Fruit fly (Drosophila melanogaster) S2 (cell line): ENCODE measurements around the gene Kap-alpha1.

Source experiments
- CG8478 ChIP-seq: fragments of >200 bp; optimal IDR thresholded peaks from 2 replicates; lab custom pipeline; 2018
- CTCF ChIP-seq, 2 experiments: fragments of >200 bp; optimal IDR thresholded peaks; 2 replicates each; lab custom pipeline; 2018

Gene Kap-alpha1

dm6 chr3L:19845047-19845906 lies 38.2 kb downstream of the Kap-alpha1 start, which contains the start of gene Papss:
TSS of gene Papss (plus strand) at chr3L:19845293.
- no peak for TF ChIP-seq CG8478
- no peak for TF ChIP-seq CTCF (optimal IDR thresholded peaks at IDR 0.05; lab: Kevin White, UChicago)

- no peak for TF ChIP-seq CG8478
- no peak for TF ChIP-seq CTCF (optimal IDR thresholded peaks at IDR 0.05; lab: Kevin White, UChicago)
These were observed 38.9 kb downstream of the Kap-alpha1 start for dm6 chr3L:19845907-19846301.

dm6 chr3L:19846960-19847359 lies 39.9 kb downstream of the Kap-alpha1 start:
- no peak for TF ChIP-seq CTCF (optimal IDR thresholded peaks at IDR 0.05; lab: Kevin White, UChicago)
- no peak for TF ChIP-seq CG8478

dm6 chr3L:19848080-19848479 lies 41.0 kb downstream of the Kap-alpha1 start:
- no peak for TF ChIP-seq CTCF (optimal IDR thresholded peaks at IDR 0.05; lab: Kevin White, UChicago)
- no peak for TF ChIP-seq CG8478

dm6 chr3L:19857923-19858490 lies 51.0 kb downstream of the Kap-alpha1 start:
- TF ChIP-seq CTCF (optimal IDR thresholded peaks at IDR 0.05; lab: Kevin White, UChicago), result no peak
- TF ChIP-seq CG8478, result no peak
